Worm (Caenorhabditis elegans) whole organism, L4 larva: ENCODE results near the gene unc-68.

ENCODE experiments used
- F10B5.3 ChIP-seq: sonication (generic microtip); optimal IDR thresholded peaks from 2 replicates; lab custom pipeline; 2016; ENCODE audit warnings: mild to moderate bottlenecking, missing genetic modification characterization, missing compliant biosample characterization
- F26F4.8 ChIP-seq: fragments of 200-800 bp; sonication (Bioruptor generic); conservative IDR thresholded peaks from 2 replicates; pipeline ENCODE4 v1.3.6; 2022; ENCODE audit warnings: missing genetic modification characterization, missing compliant biosample characterization
- F37D6.2 ChIP-seq: sonication (generic microtip); optimal IDR thresholded peaks from 2 replicates; lab custom pipeline; 2016; ENCODE audit warnings: mild to moderate bottlenecking, missing genetic modification characterization, missing compliant biosample characterization
- F44E2.7 ChIP-seq: fragments of 200-800 bp; sonication (Bioruptor generic); IDR thresholded peaks from 2 replicates; pipeline ENCODE4 v2.1.2; 2022; ENCODE audit warnings: missing genetic modification characterization, missing compliant biosample characterization
- F49E8.2 ChIP-seq: sonication (generic microtip); optimal IDR thresholded peaks from 2 replicates; lab custom pipeline; 2016; ENCODE audit warnings: missing compliant biosample characterization, mild to moderate bottlenecking, missing genetic modification characterization, borderline replicate concordance
- R02D3.7 ChIP-seq: fragments of 150-350 bp; sonication (generic microtip); optimal IDR thresholded peaks from 3 replicates; lab custom pipeline; 2014; ENCODE audit warnings: missing biosample characterization, missing genetic modification characterization
- T26A8.4 ChIP-seq: fragments of 200-800 bp; sonication (Bioruptor generic); IDR thresholded peaks from 2 replicates; pipeline ENCODE4 v1.3.6; 2022; ENCODE audit warnings: missing genetic modification characterization, missing compliant biosample characterization
- Y105C5A.15 ChIP-seq: fragments of 200-800 bp; sonication (Bioruptor generic); IDR thresholded peaks from 2 replicates; pipeline ENCODE4 v1.3.6; 2022; ENCODE audit warnings: missing genetic modification characterization, missing compliant biosample characterization
- Y5F2A.4 ChIP-seq: fragments of 200-800 bp; sonication (Bioruptor generic); optimal IDR thresholded peaks from 2 replicates; lab custom pipeline; 2018; ENCODE audit warnings: mild to moderate bottlenecking, missing genetic modification characterization, missing compliant biosample characterization
- Y75B8A.6 ChIP-seq: fragments of 200-800 bp; sonication (Bioruptor generic); IDR thresholded peaks from 2 replicates; pipeline ENCODE4 v1.3.6; 2022; ENCODE audit warnings: missing genetic modification reagents, missing genetic modification characterization, missing compliant biosample characterization
- aha-1 ChIP-seq: fragments of 150-350 bp; peaks from one replicate; lab custom pipeline; 2014; ENCODE audit warnings: missing biosample characterization, missing genetic modification characterization
- aly-2 ChIP-seq: sonication (generic microtip); optimal IDR thresholded peaks from 2 replicates; lab custom pipeline; 2018; ENCODE audit warnings: missing biosample characterization, missing genetic modification characterization
- attf-4 ChIP-seq: sonication (generic microtip); optimal IDR thresholded peaks from 3 replicates; lab custom pipeline; 2017; ENCODE audit warnings: missing biosample characterization, missing genetic modification characterization
- ceh-20 ChIP-seq: fragments of 200-800 bp; sonication (Bioruptor generic); IDR thresholded peaks from 2 replicates; pipeline ENCODE4 v1.3.6; 2022; ENCODE audit warnings: missing genetic modification reagents, missing genetic modification characterization, missing compliant biosample characterization
- ceh-28 ChIP-seq: fragments of 150-350 bp; optimal IDR thresholded peaks from 2 replicates; lab custom pipeline; 2014; ENCODE audit warnings: missing biosample characterization, missing genetic modification reagents, missing genetic modification characterization
- ceh-32 ChIP-seq: sonication (generic microtip); optimal IDR thresholded peaks from 2 replicates; lab custom pipeline; 2016; ENCODE audit warnings: mild to moderate bottlenecking, missing genetic modification characterization, missing compliant biosample characterization; ENCODE audit not compliant: poor library complexity
- ceh-62 ChIP-seq: sonication (generic microtip); optimal IDR thresholded peaks from 2 replicates; lab custom pipeline; 2017; ENCODE audit warnings: missing biosample characterization, missing genetic modification characterization
- ceh-82 ChIP-seq: sonication (generic microtip); optimal IDR thresholded peaks from 2 replicates; lab custom pipeline; 2017; ENCODE audit warnings: missing biosample characterization, missing genetic modification characterization
- ces-1 ChIP-seq: fragments of 150-350 bp; sonication (generic microtip); optimal IDR thresholded peaks from 4 replicates; lab custom pipeline; 2014; ENCODE audit warnings: missing biosample characterization, missing genetic modification reagents, missing genetic modification characterization
- daf-12 ChIP-seq: fragments of 150-350 bp; optimal IDR thresholded peaks from 2 replicates; lab custom pipeline; 2014; ENCODE audit warnings: missing biosample characterization, missing genetic modification reagents, missing genetic modification characterization
- daf-16 ChIP-seq, 3 experiments: sonication (generic microtip); optimal IDR thresholded peaks; 2 replicates each; lab custom pipeline; 2016 to 2017; ENCODE audit warnings: missing genetic modification characterization in 3 of 3, missing genetic modification reagents in 3 of 3, mild to moderate bottlenecking in 2 of 3, missing compliant biosample characterization in 2 of 3, missing biosample characterization in 1 of 3, moderate library complexity in 1 of 3
- dmd-6 ChIP-seq: fragments of 200-800 bp; sonication (Bioruptor generic); IDR thresholded peaks from 2 replicates; pipeline ENCODE4 v1.3.6; 2022; ENCODE audit warnings: missing genetic modification reagents, missing genetic modification characterization, missing compliant biosample characterization
- dpl-1 ChIP-seq: fragments of 150-350 bp; optimal IDR thresholded peaks from 2 replicates; lab custom pipeline; 2014; ENCODE audit warnings: missing biosample characterization, missing genetic modification reagents, missing genetic modification characterization
- dve-1 ChIP-seq: sonication (generic microtip); optimal IDR thresholded peaks from 2 replicates; lab custom pipeline; 2017; ENCODE audit warnings: antibody characterized with exemption, mild to moderate bottlenecking, missing genetic modification characterization, missing compliant biosample characterization; ENCODE audit not compliant: insufficient read depth
- egl-43 ChIP-seq: fragments of 200-800 bp; sonication (Bioruptor generic); IDR thresholded peaks from 2 replicates; pipeline ENCODE4 v1.3.6; 2022; ENCODE audit warnings: missing genetic modification reagents, missing genetic modification characterization, missing compliant biosample characterization
- fkh-10 ChIP-seq: fragments of 150-350 bp; optimal IDR thresholded peaks from 2 replicates; lab custom pipeline; 2014; ENCODE audit warnings: missing biosample characterization, missing genetic modification reagents, missing genetic modification characterization
- hif-1 ChIP-seq, 2 experiments: sonication (generic microtip); optimal IDR thresholded peaks; 2 replicates each; lab custom pipeline; 2016 to 2017; ENCODE audit warnings: missing compliant biosample characterization in 2 of 2, missing genetic modification characterization in 2 of 2, missing genetic modification reagents in 2 of 2, missing genotype in 2 of 2, mild to moderate bottlenecking in 1 of 2
- hlh-11 ChIP-seq: fragments of 200-800 bp; sonication (Bioruptor generic); optimal IDR thresholded peaks from 2 replicates; lab custom pipeline; 2018; ENCODE audit warnings: mild to moderate bottlenecking, missing genetic modification characterization, missing compliant biosample characterization
- hlh-30 ChIP-seq: sonication (generic microtip); optimal IDR thresholded peaks from 2 replicates; lab custom pipeline; 2017; ENCODE audit warnings: antibody characterized with exemption, mild to moderate bottlenecking, missing genetic modification characterization, missing compliant biosample characterization; ENCODE audit not compliant: insufficient read depth
- jun-1 ChIP-seq: fragments of 150-350 bp; optimal IDR thresholded peaks from 2 replicates; lab custom pipeline; 2014; ENCODE audit warnings: missing biosample characterization, missing genetic modification reagents, missing genetic modification characterization
- lin-1 ChIP-seq: fragments of 200-800 bp; sonication (Bioruptor generic); IDR thresholded peaks from 2 replicates; pipeline ENCODE4 v1.3.6; 2022; ENCODE audit warnings: missing genetic modification reagents, missing genetic modification characterization, missing compliant biosample characterization
- lin-13 ChIP-seq: fragments of 150-350 bp; optimal IDR thresholded peaks from 2 replicates; lab custom pipeline; 2014; ENCODE audit warnings: missing biosample characterization, missing genetic modification reagents, missing genetic modification characterization
- lin-29 ChIP-seq: fragments of 200-800 bp; sonication (Bioruptor generic); IDR thresholded peaks from 2 replicates; pipeline ENCODE4 v1.3.6; 2022; ENCODE audit warnings: missing genetic modification reagents, missing genetic modification characterization, missing compliant biosample characterization
- lsy-2 ChIP-seq, 2 experiments: fragments of 150-350 bp in 1 of 2; sonication (generic microtip) in 1 of 2; optimal IDR thresholded peaks; 2 replicates each; lab custom pipeline; 2014 to 2017; ENCODE audit warnings: missing biosample characterization in 2 of 2, missing genetic modification characterization in 2 of 2
- madf-5 ChIP-seq, 2 experiments: fragments of 200-800 bp; sonication (Bioruptor generic); IDR thresholded peaks; 2 replicates each; pipeline ENCODE4 v1.3.6; 2022; ENCODE audit warnings: missing compliant biosample characterization in 2 of 2, missing genetic modification characterization in 2 of 2
- mdt-29 ChIP-seq: fragments of 200-800 bp; sonication (Bioruptor generic); IDR thresholded peaks from 2 replicates; pipeline ENCODE4 v1.3.6; 2022; ENCODE audit warnings: missing genetic modification reagents, missing genetic modification characterization, missing compliant biosample characterization
- mes-2 ChIP-seq: sonication (generic microtip); optimal IDR thresholded peaks from 2 replicates; lab custom pipeline; 2016; ENCODE audit warnings: missing genotype, mild to moderate bottlenecking, missing genetic modification characterization, missing compliant biosample characterization; ENCODE audit not compliant: poor library complexity, severe bottlenecking
- nhr-111 ChIP-seq: fragments of 200-800 bp; sonication (Bioruptor generic); optimal IDR thresholded peaks from 2 replicates; lab custom pipeline; 2018; ENCODE audit warnings: mild to moderate bottlenecking, missing genetic modification characterization, missing compliant biosample characterization
- nhr-237 ChIP-seq: sonication (generic microtip); optimal IDR thresholded peaks from 2 replicates; lab custom pipeline; 2017; ENCODE audit warnings: missing biosample characterization, missing genetic modification characterization
- nhr-25 ChIP-seq: sonication (generic microtip); optimal IDR thresholded peaks from 2 replicates; lab custom pipeline; 2017; ENCODE audit warnings: missing genetic modification characterization, mild to moderate bottlenecking, missing compliant biosample characterization, antibody characterized with exemption, moderate library complexity, borderline replicate concordance; ENCODE audit not compliant: insufficient read depth
- nhr-48 ChIP-seq: sonication (generic microtip); optimal IDR thresholded peaks from 2 replicates; lab custom pipeline; 2016; ENCODE audit warnings: mild to moderate bottlenecking, missing genetic modification characterization, missing compliant biosample characterization
- nhr-76 ChIP-seq: fragments of 150-350 bp; optimal IDR thresholded peaks from 2 replicates; lab custom pipeline; 2014; ENCODE audit warnings: missing biosample characterization, missing genetic modification characterization
- pqm-1 ChIP-seq: sonication (generic microtip); optimal IDR thresholded peaks from 2 replicates; lab custom pipeline; 2017; ENCODE audit warnings: missing biosample characterization, missing genetic modification characterization
- sdz-12 ChIP-seq: fragments of 200-800 bp; sonication (Bioruptor generic); optimal IDR thresholded peaks from 2 replicates; lab custom pipeline; 2018; ENCODE audit warnings: mild to moderate bottlenecking, missing genetic modification characterization, missing compliant biosample characterization
- spr-1 ChIP-seq: sonication (generic microtip); optimal IDR thresholded peaks from 2 replicates; lab custom pipeline; 2016; ENCODE audit warnings: mild to moderate bottlenecking, missing genetic modification characterization, missing compliant biosample characterization
- spr-3 ChIP-seq: fragments of 200-800 bp; sonication (Bioruptor generic); optimal IDR thresholded peaks from 2 replicates; lab custom pipeline; 2018; ENCODE audit warnings: mild to moderate bottlenecking, missing genetic modification characterization, missing compliant biosample characterization
- zag-1 ChIP-seq: fragments of 150-350 bp; optimal IDR thresholded peaks from 2 replicates; lab custom pipeline; 2014; ENCODE audit warnings: missing biosample characterization, missing genetic modification characterization
- zfp-3 ChIP-seq: fragments of 200-800 bp; sonication (Bioruptor generic); conservative IDR thresholded peaks from 2 replicates; pipeline ENCODE4 v1.3.6; 2022; ENCODE audit warnings: missing genetic modification reagents, missing genetic modification characterization, missing compliant biosample characterization
- zip-2 ChIP-seq: fragments of 150-350 bp; optimal IDR thresholded peaks from 2 replicates; lab custom pipeline; 2014; ENCODE audit warnings: missing biosample characterization, missing genetic modification characterization
- ztf-7 ChIP-seq: fragments of 150-350 bp; optimal IDR thresholded peaks from 2 replicates; lab custom pipeline; 2014; ENCODE audit warnings: missing biosample characterization, missing genetic modification characterization

unc-68 gene

DNA sequence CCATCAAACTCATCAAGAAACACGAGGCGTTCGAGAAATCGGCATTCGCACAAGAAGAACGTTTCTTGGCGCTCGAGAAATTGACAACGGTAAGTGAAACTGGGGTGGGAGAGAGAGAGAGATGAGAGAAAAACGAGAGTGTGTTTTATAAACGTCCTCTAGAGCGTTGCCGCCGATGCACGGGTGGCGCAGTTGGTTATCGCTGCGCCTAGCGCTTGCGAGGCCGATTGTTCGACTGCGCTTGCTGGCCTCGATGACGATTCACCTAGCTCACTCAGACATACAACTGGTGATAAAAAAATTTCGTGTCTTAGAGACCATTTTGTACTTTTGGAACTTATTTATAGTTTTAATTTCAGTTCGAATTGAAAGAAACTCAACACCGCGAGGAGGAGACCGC lies 40.0 kb downstream of the unc-68 start (continued):
- TF ChIP-seq sdz-12 (GFP tag; lab: Kevin White, UChicago) = peak; percentile 86
- TF ChIP-seq aha-1 (tag; lab: Kevin White, UChicago) = peak; percentile 95
- peak; percentile 31 for TF ChIP-seq mdt-29 (GFP tag; lab: Robert Waterston, UW)
- TF ChIP-seq nhr-111 (GFP tag; lab: Kevin White, UChicago) = peak; percentile 82
- TF ChIP-seq nhr-48 (tag; lab: Kevin White, UChicago) = peak; percentile 75
- peak; percentile 88 for TF ChIP-seq mes-2 (tag; lab: Kevin White, UChicago)
- peak; percentile 0 for TF ChIP-seq nhr-25
- peak; percentile 76 for TF ChIP-seq Y5F2A.4 (GFP tag; lab: Kevin White, UChicago)
- TF ChIP-seq lin-1 = no peak
- TF ChIP-seq lin-29 (GFP tag; lab: Robert Waterston, UW) = peak; percentile 29; the same call in 1 of the 2 replicates
- no peak for TF ChIP-seq zag-1 (tag; lab: Kevin White, UChicago)
- TF ChIP-seq ceh-62 (tag; lab: Kevin White, UChicago) = no peak
- no peak for TF ChIP-seq ztf-7 (tag; lab: Kevin White, UChicago)
- peak in 1 of 2 experiments; percentile 79; a peak in 1 of 4 replicates for TF ChIP-seq madf-5 (GFP tag; IDR thresholded peaks at IDR 0.05; lab: Robert Waterston, UW)
- TF ChIP-seq F37D6.2 = peak; percentile 20
- TF ChIP-seq ceh-28 (tag; lab: Kevin White, UChicago) = no peak
- TF ChIP-seq dmd-6 (GFP tag; lab: Robert Waterston, UW) = peak; percentile 70
- TF ChIP-seq nhr-237 (tag; lab: Kevin White, UChicago) = no peak
- TF ChIP-seq ceh-82 = no peak
- TF ChIP-seq R02D3.7 (tag; lab: Kevin White, UChicago) = no peak
- peak; percentile 62; the same call in 1 of the 2 replicates for TF ChIP-seq zfp-3 (GFP tag; lab: Robert Waterston, UW)
- no peak for TF ChIP-seq fkh-10 (GFP tag; lab: Kevin White, UChicago)
- TF ChIP-seq spr-1 (tag; lab: Kevin White, UChicago) = peak; percentile 76
- no peak for TF ChIP-seq ceh-32 (tag; lab: Kevin White, UChicago)
- peak; percentile 91 for TF ChIP-seq aly-2 (tag; lab: Kevin White, UChicago)
- TF ChIP-seq zip-2 (tag; lab: Kevin White, UChicago) = no peak
- peak; percentile 64 for TF ChIP-seq Y105C5A.15
- TF ChIP-seq daf-12 (tag; lab: Kevin White, UChicago) = no peak
- TF ChIP-seq F44E2.7 = 0 out of 2 replicates have a peak, but pooled peaks have one; percentile 24
- TF ChIP-seq hlh-11 (tag; lab: Kevin White, UChicago) = peak; percentile 47
- no peak for TF ChIP-seq nhr-76
- peak; percentile 32 for TF ChIP-seq pqm-1 (tag; lab: Kevin White, UChicago)
- peak; percentile 69 for TF ChIP-seq dve-1 (tag; lab: Kevin White, UChicago)
- TF ChIP-seq Y75B8A.6 (GFP tag; lab: Robert Waterston, UW) = 0 out of 2 replicates have a peak, but pooled peaks have one; percentile 38
- TF ChIP-seq F26F4.8 (GFP tag; lab: Robert Waterston, UW) = peak; percentile 71
- no peak for TF ChIP-seq hlh-30
- peak; percentile 25 for TF ChIP-seq spr-3 (GFP tag; lab: Kevin White, UChicago)
- peak; percentile 67 for TF ChIP-seq F10B5.3 (tag; lab: Kevin White, UChicago)
- TF ChIP-seq ceh-20 (GFP tag; lab: Robert Waterston, UW) = no peak; the same call in 1 of the 2 replicates
- TF ChIP-seq daf-16 (GFP tag; optimal IDR thresholded peaks at IDR 0.05; lab: Kevin White, UChicago) = peak; percentile 19 to 85
- TF ChIP-seq daf-16 (tag; optimal IDR thresholded peaks at IDR 0.05; lab: Kevin White, UChicago) = peak; percentile 64
- TF ChIP-seq egl-43 = peak; percentile 93
- no peak for TF ChIP-seq ces-1 (GFP tag; lab: Kevin White, UChicago)
- TF ChIP-seq hif-1 (tag; optimal IDR thresholded peaks at IDR 0.05; lab: Kevin White, UChicago) = peak in 1 of 2 experiments; percentile 53
- peak; percentile 12 for TF ChIP-seq dpl-1
- peak in 1 of 2 experiments; percentile 49 for TF ChIP-seq lsy-2 (tag; optimal IDR thresholded peaks at IDR 0.05; lab: Kevin White, UChicago)
- TF ChIP-seq T26A8.4 (GFP tag; lab: Robert Waterston, UW) = peak; percentile 80
- TF ChIP-seq attf-4 (tag; lab: Kevin White, UChicago) = no peak
- peak; percentile 48 for TF ChIP-seq jun-1 (tag; lab: Kevin White, UChicago)
- peak; percentile 55 for TF ChIP-seq F49E8.2 (tag; lab: Kevin White, UChicago)
- no peak for TF ChIP-seq lin-13
